1 fruit fly cellular context compared by ENCODE assay signal in genomic region chr2L:1094724-1095123, dm6.
TF ChIP-seq lines count a peak whose summit lies in the region.

No protein-coding gene starts in this region.

TF ChIP-seq in whole organism, embryonic, 481 proteins besides CTCF, POLR2A, EP300 and RAD21 (continued from another document and continues in another):
- no peak for TF ChIP-seq tio (GFP tag; optimal IDR thresholded peaks at IDR 0.05; lab: Kevin White, UChicago)
- TF ChIP-seq CG18262 (tag; optimal IDR thresholded peaks at IDR 0.05; lab: Kevin White, UChicago) = no peak
- TF ChIP-seq CG2875 (GFP tag; optimal IDR thresholded peaks at IDR 0.05; lab: Kevin White, UChicago) = peak; percentile 70
- no peak for TF ChIP-seq kay (GFP tag; optimal IDR thresholded peaks at IDR 0.05; lab: Kevin White, UChicago)
- TF ChIP-seq danr (GFP tag; IDR thresholded peaks at IDR 0.05; lab: Robert Waterston, UW) = no peak
- TF ChIP-seq MESR4 (GFP tag; optimal IDR thresholded peaks at IDR 0.05; lab: Kevin White, UChicago) = no peak
- 0 out of 2 replicates have a peak, but pooled peaks have one; percentile 25 for TF ChIP-seq Awh (GFP tag; IDR thresholded peaks at IDR 0.05; lab: Robert Waterston, UW)
- peak; percentile 21 for TF ChIP-seq CG12299 (tag; optimal IDR thresholded peaks at IDR 0.05; lab: Kevin White, UChicago)
- TF ChIP-seq Rx (GFP tag; IDR thresholded peaks at IDR 0.05; lab: Robert Waterston, UW) = no peak
- TF ChIP-seq CG9609 (GFP tag; optimal IDR thresholded peaks at IDR 0.05; lab: Kevin White, UChicago) = no peak
- TF ChIP-seq Myb (GFP tag; optimal IDR thresholded peaks at IDR 0.05; lab: Kevin White, UChicago) = no peak
- TF ChIP-seq ems (GFP tag; optimal IDR thresholded peaks at IDR 0.05; lab: Kevin White, UChicago) = no peak
- TF ChIP-seq CG12236 (GFP tag; optimal IDR thresholded peaks at IDR 0.05; lab: Kevin White, UChicago) = no peak
- no peak for TF ChIP-seq sr (GFP tag; IDR thresholded peaks at IDR 0.05; lab: Robert Waterston, UW)
- no peak for TF ChIP-seq CG30020 (tag; optimal IDR thresholded peaks at IDR 0.05; lab: Kevin White, UChicago)
- no peak for TF ChIP-seq repo (GFP tag; optimal IDR thresholded peaks at IDR 0.05; lab: Kevin White, UChicago)
- no peak for TF ChIP-seq unc-4 (GFP tag; IDR thresholded peaks at IDR 0.05; lab: Robert Waterston, UW; ENCODE audit: partially characterized antibody)
- no peak for TF ChIP-seq CG7372 (GFP tag; IDR thresholded peaks at IDR 0.05; lab: Robert Waterston, UW)
- no peak for TF ChIP-seq br (optimal IDR thresholded peaks at IDR 0.05; lab: Kevin White, UChicago)
- no peak for TF ChIP-seq CG15479 (GFP tag; optimal IDR thresholded peaks at IDR 0.05; lab: Kevin White, UChicago)
- TF ChIP-seq amos (GFP tag; IDR thresholded peaks at IDR 0.05; lab: Robert Waterston, UW; ENCODE audit: partially characterized antibody) = no peak
- peak; percentile 27 for TF ChIP-seq CG12391 (tag; optimal IDR thresholded peaks at IDR 0.05; lab: Kevin White, UChicago)
- no peak for TF ChIP-seq CG42726 (GFP tag; IDR thresholded peaks at IDR 0.05; lab: Robert Waterston, UW; ENCODE audit: partially characterized antibody)
- TF ChIP-seq CG8290 (GFP tag; optimal IDR thresholded peaks at IDR 0.05; lab: Kevin White, UChicago) = no peak
- no peak for TF ChIP-seq CG8290 (tag; optimal IDR thresholded peaks at IDR 0.05; lab: Kevin White, UChicago)
- TF ChIP-seq Ssrp (tag; optimal IDR thresholded peaks at IDR 0.05; lab: Kevin White, UChicago) = no peak
- no peak for TF ChIP-seq CHES-1-like (GFP tag; optimal IDR thresholded peaks at IDR 0.05; lab: Kevin White, UChicago)
- no peak for TF ChIP-seq Mad (GFP tag; optimal IDR thresholded peaks at IDR 0.05; lab: Kevin White, UChicago)
- no peak for TF ChIP-seq CG16863 (GFP tag; optimal IDR thresholded peaks at IDR 0.05; lab: Kevin White, UChicago)
- no peak for TF ChIP-seq chm (GFP tag; IDR thresholded peaks at IDR 0.05; lab: Robert Waterston, UW)
- TF ChIP-seq ERR (GFP tag; optimal IDR thresholded peaks at IDR 0.05; lab: Kevin White, UChicago) = no peak
- no peak for TF ChIP-seq pfk (GFP tag; optimal IDR thresholded peaks at IDR 0.05; lab: Kevin White, UChicago)
- peak; percentile 66 for TF ChIP-seq ci (GFP tag; IDR thresholded peaks at IDR 0.05; lab: Robert Waterston, UW)
- TF ChIP-seq CG1832 (GFP tag; optimal IDR thresholded peaks at IDR 0.05; lab: Kevin White, UChicago) = no peak
- no peak for TF ChIP-seq Dad (GFP tag; optimal IDR thresholded peaks at IDR 0.05; lab: Kevin White, UChicago)
- TF ChIP-seq Nf-YA (GFP tag; IDR thresholded peaks at IDR 0.05; lab: Robert Waterston, UW) = no peak
- TF ChIP-seq Nf-YB (GFP tag; optimal IDR thresholded peaks at IDR 0.05; lab: Kevin White, UChicago) = no peak
- no peak for TF ChIP-seq CG31365 (tag; optimal IDR thresholded peaks at IDR 0.05; lab: Kevin White, UChicago)
- TF ChIP-seq CG13287 (GFP tag; IDR thresholded peaks at IDR 0.05; lab: Robert Waterston, UW; ENCODE audit: partially characterized antibody) = no peak
- TF ChIP-seq CG10462 (GFP tag; optimal IDR thresholded peaks at IDR 0.05; lab: Kevin White, UChicago) = no peak
- TF ChIP-seq NK7.1 (GFP tag; optimal IDR thresholded peaks at IDR 0.05; lab: Kevin White, UChicago) = no peak
- no peak for TF ChIP-seq grn (GFP tag; optimal IDR thresholded peaks at IDR 0.05; lab: Kevin White, UChicago)
- TF ChIP-seq fru (optimal IDR thresholded peaks at IDR 0.05; lab: Kevin White, UChicago) = no peak
- TF ChIP-seq CG4404 (GFP tag; IDR thresholded peaks at IDR 0.05; lab: Robert Waterston, UW) = no peak
- TF ChIP-seq croc (GFP tag; conservative IDR thresholded peaks at IDR 0.05; lab: Robert Waterston, UW) = no peak
- TF ChIP-seq CG6689 (GFP tag; IDR thresholded peaks at IDR 0.05; lab: Robert Waterston, UW) = no peak
- TF ChIP-seq bbx (GFP tag; IDR thresholded peaks at IDR 0.05; lab: Robert Waterston, UW; ENCODE audit: partially characterized antibody) = no peak
- TF ChIP-seq CG6765 (GFP tag; optimal IDR thresholded peaks at IDR 0.05; lab: Kevin White, UChicago) = peak; percentile 42
- no peak for TF ChIP-seq CG11560 (tag; IDR thresholded peaks at IDR 0.05; lab: Robert Waterston, UW)
- no peak for TF ChIP-seq CG4424 (GFP tag; optimal IDR thresholded peaks at IDR 0.05; lab: Kevin White, UChicago)
- TF ChIP-seq CrebB (tag; optimal IDR thresholded peaks at IDR 0.05; lab: Kevin White, UChicago) = peak; percentile 60
- no peak for TF ChIP-seq CG1792 (GFP tag; optimal IDR thresholded peaks at IDR 0.05; lab: Kevin White, UChicago)
- no peak for TF ChIP-seq sqz (GFP tag; optimal IDR thresholded peaks at IDR 0.05; lab: Kevin White, UChicago)
- no peak for TF ChIP-seq CG10959 (GFP tag; IDR thresholded peaks at IDR 0.05; lab: Robert Waterston, UW)
- no peak for TF ChIP-seq CG9932 (GFP tag; IDR thresholded peaks at IDR 0.05; lab: Robert Waterston, UW)
- 0 out of 2 replicates have a peak, but pooled peaks have one; percentile 18 for TF ChIP-seq onecut (GFP tag; IDR thresholded peaks at IDR 0.05; lab: Robert Waterston, UW)
- peak; percentile 3 for TF ChIP-seq tap (tag; optimal IDR thresholded peaks at IDR 0.05; lab: Kevin White, UChicago)
- TF ChIP-seq Sox100B (GFP tag; optimal IDR thresholded peaks at IDR 0.05; lab: Kevin White, UChicago) = peak; percentile 21
- no peak for TF ChIP-seq YL-1 (GFP tag; optimal IDR thresholded peaks at IDR 0.05; lab: Kevin White, UChicago)
- TF ChIP-seq CG18619 (GFP tag; optimal IDR thresholded peaks at IDR 0.05; lab: Kevin White, UChicago) = no peak
- TF ChIP-seq chinmo (GFP tag; IDR thresholded peaks at IDR 0.05; lab: Robert Waterston, UW; ENCODE audit: partially characterized antibody) = no peak
- TF ChIP-seq CG2712 (tag; optimal IDR thresholded peaks at IDR 0.05; lab: Kevin White, UChicago) = no peak
- TF ChIP-seq CG3838 (GFP tag; optimal IDR thresholded peaks at IDR 0.05; lab: Kevin White, UChicago) = no peak
- no peak for TF ChIP-seq Pdp1 (GFP tag; optimal IDR thresholded peaks at IDR 0.05; lab: Kevin White, UChicago)
- TF ChIP-seq dysf (GFP tag; IDR thresholded peaks at IDR 0.05; lab: Robert Waterston, UW) = no peak; the same call in 2 of the 3 replicates
- no peak for TF ChIP-seq Side (GFP tag; optimal IDR thresholded peaks at IDR 0.05; lab: Kevin White, UChicago)
- no peak for TF ChIP-seq D19B (GFP tag; optimal IDR thresholded peaks at IDR 0.05; lab: Kevin White, UChicago)
- no peak for TF ChIP-seq gfzf (GFP tag; optimal IDR thresholded peaks at IDR 0.05; lab: Kevin White, UChicago)
- no peak for TF ChIP-seq Trl (optimal IDR thresholded peaks at IDR 0.05; lab: Kevin White, UChicago)
- TF ChIP-seq Trl (GFP tag; optimal IDR thresholded peaks at IDR 0.05; lab: Kevin White, UChicago) = no peak
- peak in 1 of 2 experiments; percentile 4 for TF ChIP-seq Eip74EF (GFP tag; optimal IDR thresholded peaks at IDR 0.05; lab: Kevin White, UChicago)
- TF ChIP-seq CG32532 (GFP tag; IDR thresholded peaks at IDR 0.05; lab: Robert Waterston, UW) = no peak
- no peak for TF ChIP-seq CG11723 (GFP tag; optimal IDR thresholded peaks at IDR 0.05; lab: Kevin White, UChicago)
- TF ChIP-seq Elba2 (GFP tag; optimal IDR thresholded peaks at IDR 0.05; lab: Kevin White, UChicago) = no peak
- TF ChIP-seq scrt (GFP tag; optimal IDR thresholded peaks at IDR 0.05; lab: Kevin White, UChicago) = peak; percentile 6
- no peak for TF ChIP-seq CG16813 (GFP tag; IDR thresholded peaks at IDR 0.05; lab: Robert Waterston, UW; ENCODE audit: partially characterized antibody)
- TF ChIP-seq Six4 (GFP tag; optimal IDR thresholded peaks at IDR 0.05; lab: Kevin White, UChicago) = no peak
- no peak for TF ChIP-seq Dip3 (GFP tag; optimal IDR thresholded peaks at IDR 0.05; lab: Kevin White, UChicago)
- TF ChIP-seq CG17359 (tag; optimal IDR thresholded peaks at IDR 0.05; lab: Kevin White, UChicago) = peak; percentile 37
- no peak for TF ChIP-seq CG32767 (GFP tag; IDR thresholded peaks at IDR 0.05; lab: Robert Waterston, UW)
- peak; percentile 37; the same call in 1 of the 3 replicates for TF ChIP-seq CG11456 (GFP tag; IDR thresholded peaks at IDR 0.05; lab: Robert Waterston, UW)
- no peak for TF ChIP-seq ac (GFP tag; optimal IDR thresholded peaks at IDR 0.05; lab: Kevin White, UChicago)
- TF ChIP-seq CG1233 (GFP tag; optimal IDR thresholded peaks at IDR 0.05; lab: Kevin White, UChicago) = peak; percentile 12
- TF ChIP-seq GATAe (GFP tag; conservative IDR thresholded peaks at IDR 0.05; lab: Robert Waterston, UW) = no peak
- peak; percentile 40 for TF ChIP-seq nau (GFP tag; optimal IDR thresholded peaks at IDR 0.05; lab: Kevin White, UChicago)
- TF ChIP-seq Xrp1 (GFP tag; IDR thresholded peaks at IDR 0.05; lab: Robert Waterston, UW) = peak; percentile 47; the same call in 1 of the 2 replicates
- no peak for TF ChIP-seq CG17612 (GFP tag; IDR thresholded peaks at IDR 0.05; lab: Robert Waterston, UW)
- no peak for TF ChIP-seq Atf-2 (GFP tag; optimal IDR thresholded peaks at IDR 0.05; lab: Kevin White, UChicago)
- TF ChIP-seq ken (GFP tag; IDR thresholded peaks at IDR 0.05; lab: Robert Waterston, UW) = no peak
- no peak for TF ChIP-seq row (GFP tag; IDR thresholded peaks at IDR 0.05; lab: Robert Waterston, UW)
- no peak for TF ChIP-seq CG3065 (GFP tag; optimal IDR thresholded peaks at IDR 0.05; lab: Kevin White, UChicago)
- TF ChIP-seq run (tag; optimal IDR thresholded peaks at IDR 0.05; lab: Kevin White, UChicago) = no peak
- peak; percentile 72 for TF ChIP-seq vvl (GFP tag; IDR thresholded peaks at IDR 0.05; lab: Robert Waterston, UW)
- TF ChIP-seq CG9817 (tag; optimal IDR thresholded peaks at IDR 0.05; lab: Kevin White, UChicago) = no peak
- no peak for TF ChIP-seq CG10267 (tag; optimal IDR thresholded peaks at IDR 0.05; lab: Kevin White, UChicago)
- TF ChIP-seq Dp (GFP tag; optimal IDR thresholded peaks at IDR 0.05; lab: Kevin White, UChicago) = no peak
- TF ChIP-seq fd64A (GFP tag; optimal IDR thresholded peaks at IDR 0.05; lab: Kevin White, UChicago) = peak; percentile 54
- TF ChIP-seq nerfin-1 (tag; optimal IDR thresholded peaks at IDR 0.05; lab: Kevin White, UChicago) = no peak
- no peak for TF ChIP-seq CG12659 (GFP tag; optimal IDR thresholded peaks at IDR 0.05; lab: Kevin White, UChicago)
- TF ChIP-seq CG10366 (GFP tag; IDR thresholded peaks at IDR 0.05; lab: Robert Waterston, UW) = no peak
- TF ChIP-seq CG5245 (GFP tag; optimal IDR thresholded peaks at IDR 0.05; lab: Kevin White, UChicago) = no peak
- no peak for TF ChIP-seq chif (GFP tag; optimal IDR thresholded peaks at IDR 0.05; lab: Kevin White, UChicago)
- TF ChIP-seq pb (GFP tag; optimal IDR thresholded peaks at IDR 0.05; lab: Kevin White, UChicago) = no peak
- TF ChIP-seq Fer3 (tag; optimal IDR thresholded peaks at IDR 0.05; lab: Kevin White, UChicago) = peak; percentile 27
- no peak for TF ChIP-seq nmo (GFP tag; optimal IDR thresholded peaks at IDR 0.05; lab: Kevin White, UChicago)
- TF ChIP-seq NFAT (GFP tag; IDR thresholded peaks at IDR 0.05; lab: Robert Waterston, UW) = no peak
- no peak for TF ChIP-seq Ptx1 (GFP tag; IDR thresholded peaks at IDR 0.05; lab: Robert Waterston, UW)
- no peak for TF ChIP-seq cad (GFP tag; optimal IDR thresholded peaks at IDR 0.05; lab: Kevin White, UChicago)
- TF ChIP-seq CG15696 (tag; optimal IDR thresholded peaks at IDR 0.05; lab: Kevin White, UChicago) = no peak
- TF ChIP-seq CG1529 (GFP tag; optimal IDR thresholded peaks at IDR 0.05; lab: Kevin White, UChicago) = peak; percentile 33
- TF ChIP-seq CG18764 (GFP tag; optimal IDR thresholded peaks at IDR 0.05; lab: Kevin White, UChicago) = no peak
- no peak for TF ChIP-seq Neu2 (GFP tag; optimal IDR thresholded peaks at IDR 0.05; lab: Kevin White, UChicago; ENCODE audit: borderline replicate concordance)
- no peak for TF ChIP-seq H15 (GFP tag; IDR thresholded peaks at IDR 0.05; lab: Robert Waterston, UW)
- TF ChIP-seq Lpt (GFP tag; optimal IDR thresholded peaks at IDR 0.05; lab: Kevin White, UChicago) = no peak
- no peak for TF ChIP-seq klu (GFP tag; IDR thresholded peaks at IDR 0.05; lab: Robert Waterston, UW)
- TF ChIP-seq knrl (GFP tag; IDR thresholded peaks at IDR 0.05; lab: Robert Waterston, UW; ENCODE audit: partially characterized antibody) = no peak
- TF ChIP-seq ftz-f1 (GFP tag; optimal IDR thresholded peaks at IDR 0.05; lab: Kevin White, UChicago) = no peak
- no peak for TF ChIP-seq CG9437 (GFP tag; optimal IDR thresholded peaks at IDR 0.05; lab: Kevin White, UChicago)
- TF ChIP-seq Camta (GFP tag; optimal IDR thresholded peaks at IDR 0.05; lab: Kevin White, UChicago) = no peak
- peak in 1 of 2 experiments; percentile 1 for TF ChIP-seq Hr51 (GFP tag; optimal IDR thresholded peaks at IDR 0.05; lab: Kevin White, UChicago)
- TF ChIP-seq CG7786 (GFP tag; optimal IDR thresholded peaks at IDR 0.05; lab: Kevin White, UChicago) = no peak
- TF ChIP-seq Sox102F (GFP tag; optimal IDR thresholded peaks at IDR 0.05; lab: Kevin White, UChicago) = peak; percentile 50
- no peak for TF ChIP-seq CG14441 (GFP tag; IDR thresholded peaks at IDR 0.05; lab: Robert Waterston, UW)
- TF ChIP-seq zen (tag; optimal IDR thresholded peaks at IDR 0.05; lab: Kevin White, UChicago) = no peak
- TF ChIP-seq cato (GFP tag; optimal IDR thresholded peaks at IDR 0.05; lab: Kevin White, UChicago; ENCODE audit: borderline replicate concordance) = no peak
- TF ChIP-seq Hr3 (GFP tag; optimal IDR thresholded peaks at IDR 0.05; lab: Kevin White, UChicago) = no peak
- peak; percentile 35 for TF ChIP-seq dmrt99B (tag; optimal IDR thresholded peaks at IDR 0.05; lab: Kevin White, UChicago)
- TF ChIP-seq vnd (GFP tag; IDR thresholded peaks at IDR 0.05; lab: Robert Waterston, UW; ENCODE audit: partially characterized antibody) = no peak
- no peak for TF ChIP-seq nom (GFP tag; optimal IDR thresholded peaks at IDR 0.05; lab: Kevin White, UChicago)
- no peak for TF ChIP-seq Atf3 (GFP tag; optimal IDR thresholded peaks at IDR 0.05; lab: Kevin White, UChicago)
- TF ChIP-seq sens-2 (GFP tag; IDR thresholded peaks at IDR 0.05; lab: Robert Waterston, UW) = no peak
- no peak for TF ChIP-seq D (optimal IDR thresholded peaks at IDR 0.05; lab: Kevin White, UChicago)
- peak; percentile 33 for TF ChIP-seq D (GFP tag; optimal IDR thresholded peaks at IDR 0.05; lab: Kevin White, UChicago)
- TF ChIP-seq CG3407 (GFP tag; optimal IDR thresholded peaks at IDR 0.05; lab: Kevin White, UChicago) = peak; percentile 78
- TF ChIP-seq CG15269 (tag; optimal IDR thresholded peaks at IDR 0.05; lab: Kevin White, UChicago) = peak; percentile 13
- TF ChIP-seq tup (GFP tag; optimal IDR thresholded peaks at IDR 0.05; lab: Kevin White, UChicago) = no peak
- TF ChIP-seq BEAF-32 (GFP tag; optimal IDR thresholded peaks at IDR 0.05; lab: Kevin White, UChicago) = no peak
- no peak for TF ChIP-seq crp (GFP tag; optimal IDR thresholded peaks at IDR 0.05; lab: Kevin White, UChicago)
